Fruit fly (Drosophila melanogaster): Measurements from ENCODE around the gene CkIalpha.

CkIalpha gene

DNA sequence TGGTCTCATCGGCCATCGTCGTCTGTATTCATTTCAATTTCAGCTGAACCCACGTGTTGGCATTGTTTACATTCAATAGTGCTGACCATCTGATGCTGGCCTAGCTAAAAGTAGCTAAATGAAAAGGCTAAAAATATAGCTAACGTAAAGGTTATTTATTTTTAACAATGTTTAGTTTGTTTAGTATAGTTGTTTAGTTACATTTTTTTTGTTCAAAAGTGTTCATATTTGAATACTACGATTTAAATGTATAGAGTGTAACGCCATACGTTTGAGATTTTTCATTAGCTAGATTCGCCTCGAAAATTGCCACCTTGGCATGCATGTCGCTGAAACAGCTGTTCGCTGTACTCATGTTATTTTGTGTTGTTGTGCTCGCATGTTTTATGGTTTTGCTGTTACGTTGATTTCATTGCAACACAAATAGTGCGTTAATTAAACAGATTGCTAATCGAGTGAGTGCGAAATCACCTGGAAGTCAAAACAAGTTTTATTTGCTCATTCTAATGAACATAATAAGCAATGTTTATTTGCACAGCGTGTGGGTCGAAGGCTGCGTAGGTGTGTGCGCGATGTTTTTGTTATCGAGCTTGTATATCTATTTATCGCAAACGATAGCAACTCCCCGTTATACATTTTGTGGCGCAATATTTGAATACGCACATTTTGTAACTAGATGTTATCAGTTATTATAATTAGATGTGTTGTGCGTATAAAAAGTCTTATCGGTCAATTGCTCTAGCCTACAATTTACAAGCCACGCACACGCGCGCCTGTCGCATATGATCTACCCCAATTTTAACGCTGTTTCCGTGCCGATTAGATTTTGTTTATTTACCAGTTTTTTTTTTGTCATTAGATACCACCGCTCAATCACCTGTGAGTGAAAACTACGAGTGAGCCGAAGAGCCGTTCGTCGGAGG lies 41.6 kb upstream of the CkIalpha start, which contains the start of the genes CG1463 and Fpgs1 (continued):
- TF ChIP-seq HLH3B (GFP tag; IDR thresholded peaks at IDR 0.05) (no peak), unc-4 (GFP tag; IDR thresholded peaks at IDR 0.05; ENCODE audit: partially characterized antibody) (peak; percentile 60), Atf6 (GFP tag; IDR thresholded peaks at IDR 0.05) (peak; percentile 21; the same call in 1 of the 2 replicates), CG17829 (tag; optimal IDR thresholded peaks at IDR 0.05) (peak; percentile 50), Lhr (GFP tag; optimal IDR thresholded peaks at IDR 0.05) (no peak), Lpt (GFP tag; optimal IDR thresholded peaks at IDR 0.05) (no peak), CG5245 (GFP tag; optimal IDR thresholded peaks at IDR 0.05) (no peak), toy (GFP tag; IDR thresholded peaks at IDR 0.05) (no peak), ranshi (GFP tag; IDR thresholded peaks at IDR 0.05) (no peak), pita (GFP tag; optimal IDR thresholded peaks at IDR 0.05) (no peak), CG9215 (GFP tag; IDR thresholded peaks at IDR 0.05) (no peak), lov (optimal IDR thresholded peaks at IDR 0.05) (no peak), lov (GFP tag; IDR thresholded peaks at IDR 0.05) (no peak), sqz (GFP tag; optimal IDR thresholded peaks at IDR 0.05) (peak; percentile 47), ttk (GFP tag; IDR thresholded peaks at IDR 0.05) (no peak), Side (GFP tag; optimal IDR thresholded peaks at IDR 0.05) (no peak), zf30C (GFP tag; optimal IDR thresholded peaks at IDR 0.05) (no peak), jing (GFP tag; optimal IDR thresholded peaks at IDR 0.05) (no peak), onecut (GFP tag; IDR thresholded peaks at IDR 0.05) (no peak), C15 (GFP tag; IDR thresholded peaks at IDR 0.05) (no peak), Ets65A (GFP tag) (peak; percentile 77), CG6813 (GFP tag; optimal IDR thresholded peaks at IDR 0.05) (no peak), D19B (GFP tag; optimal IDR thresholded peaks at IDR 0.05) (no peak), phol (tag; optimal IDR thresholded peaks at IDR 0.05) (peak; percentile 43), CG2199 (GFP tag; IDR thresholded peaks at IDR 0.05) (0 out of 3 replicates have a peak, but pooled peaks have one; percentile 32), CkIIα-i1 (GFP tag; IDR thresholded peaks at IDR 0.05) (no peak), CG16815 (GFP tag; optimal IDR thresholded peaks at IDR 0.05) (no peak), chm (GFP tag; IDR thresholded peaks at IDR 0.05) (no peak), B-H1 (GFP tag; IDR thresholded peaks at IDR 0.05) (no peak), pho (GFP tag; optimal IDR thresholded peaks at IDR 0.05) (peak; percentile 32), CG17802 (tag; optimal IDR thresholded peaks at IDR 0.05) (no peak), CG9727 (GFP tag; optimal IDR thresholded peaks at IDR 0.05) (no peak), GATAe (GFP tag; conservative IDR thresholded peaks at IDR 0.05) (no peak), gt (GFP tag; IDR thresholded peaks at IDR 0.05) (no peak), tup (GFP tag; optimal IDR thresholded peaks at IDR 0.05) (no peak), psq (GFP tag; optimal IDR thresholded peaks at IDR 0.05) (no peak), CG10543 (GFP tag; optimal IDR thresholded peaks at IDR 0.05) (peak; percentile 37), salm (tag; optimal IDR thresholded peaks at IDR 0.05) (no peak), ems (GFP tag; optimal IDR thresholded peaks at IDR 0.05) (peak; percentile 5), insv (GFP tag; optimal IDR thresholded peaks at IDR 0.05) (peak in 1 of 2 experiments; percentile 25), B-H2 (GFP tag; optimal IDR thresholded peaks at IDR 0.05) (peak; percentile 43), CG13123 (GFP tag; optimal IDR thresholded peaks at IDR 0.05) (no peak), bsh (GFP tag; optimal IDR thresholded peaks at IDR 0.05) (no peak), NK7.1 (GFP tag; optimal IDR thresholded peaks at IDR 0.05) (no peak), Asciz (GFP tag; optimal IDR thresholded peaks at IDR 0.05) (no peak), CG15514 (GFP tag; optimal IDR thresholded peaks at IDR 0.05) (peak; percentile 35), CG7372 (GFP tag; IDR thresholded peaks at IDR 0.05) (no peak), CG9932 (GFP tag; IDR thresholded peaks at IDR 0.05) (peak; percentile 59), CG14860 (GFP tag; IDR thresholded peaks at IDR 0.05; ENCODE audit: partially characterized antibody) (no peak), CG15479 (GFP tag; optimal IDR thresholded peaks at IDR 0.05) (peak; percentile 66)

All from whole organism, embryonic.